Fruit fly (Drosophila melanogaster): ENCODE data around the gene JMJD7.

The JMJD7 gene

DNA sequence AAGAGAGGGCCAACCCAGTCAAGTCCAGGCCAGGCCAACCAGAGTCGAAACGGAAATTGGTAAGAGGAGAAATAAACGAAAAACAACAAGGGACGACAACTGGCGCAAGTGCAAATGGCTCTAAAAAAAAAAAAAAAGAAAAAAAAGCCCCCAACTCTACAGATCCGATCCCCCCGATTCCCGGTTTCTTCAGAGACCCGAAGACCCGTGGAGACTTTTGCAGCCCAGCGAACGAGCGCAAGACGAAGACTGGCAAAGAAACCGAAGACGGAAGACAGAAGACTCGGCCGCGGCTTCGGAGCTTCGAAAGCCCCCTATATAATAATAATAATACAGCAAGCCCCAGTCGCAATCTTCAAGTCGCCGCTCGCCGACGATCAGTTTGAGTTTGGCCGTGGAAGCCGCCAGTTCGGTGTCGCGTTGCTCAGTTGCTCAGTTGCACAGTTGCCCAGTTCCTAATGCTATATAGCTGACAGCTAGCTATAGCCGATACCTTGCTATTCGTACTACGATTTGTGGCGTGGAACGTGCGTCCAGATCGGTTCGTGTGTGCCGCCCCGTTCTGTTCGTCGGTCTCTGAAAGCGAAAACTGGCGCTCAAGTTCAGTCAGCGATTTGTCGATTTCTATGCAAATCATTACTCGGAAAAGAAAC, 44.4 kb upstream of the JMJD7 start (continued):
- no peak for TF ChIP-seq CG8359 (GFP tag; optimal IDR thresholded peaks at IDR 0.05; ENCODE audit: borderline replicate concordance)
- TF ChIP-seq CG5245 (GFP tag; optimal IDR thresholded peaks at IDR 0.05), result no peak
- TF ChIP-seq Drgx (GFP tag; IDR thresholded peaks at IDR 0.05), result peak; percentile 5; the same call in 1 of the 2 replicates
- no peak for TF ChIP-seq maf-S (GFP tag; optimal IDR thresholded peaks at IDR 0.05)
- no peak for TF ChIP-seq Vsx1 (GFP tag; optimal IDR thresholded peaks at IDR 0.05)
- TF ChIP-seq CG8089 (GFP tag; optimal IDR thresholded peaks at IDR 0.05), result no peak
- no peak for TF ChIP-seq Taf1 (GFP tag; IDR thresholded peaks at IDR 0.05)
- no peak for TF ChIP-seq Doc2 (GFP tag; IDR thresholded peaks at IDR 0.05)
- no peak for TF ChIP-seq CG16813 (GFP tag; IDR thresholded peaks at IDR 0.05; ENCODE audit: partially characterized antibody)
- TF ChIP-seq CG2875 (GFP tag; optimal IDR thresholded peaks at IDR 0.05), result no peak
- no peak for TF ChIP-seq gt (GFP tag; IDR thresholded peaks at IDR 0.05)
- no peak for TF ChIP-seq CG18262 (tag; optimal IDR thresholded peaks at IDR 0.05)
- TF ChIP-seq br (optimal IDR thresholded peaks at IDR 0.05), result no peak
- peak; percentile 28 for TF ChIP-seq oc (tag; optimal IDR thresholded peaks at IDR 0.05)
- TF ChIP-seq ci (GFP tag; IDR thresholded peaks at IDR 0.05), result peak; percentile 45; the same call in 2 of the 3 replicates
- TF ChIP-seq CG1603 (tag; optimal IDR thresholded peaks at IDR 0.05), result peak; percentile 4
- no peak for TF ChIP-seq sc (optimal IDR thresholded peaks at IDR 0.05)
- TF ChIP-seq sc (GFP tag; optimal IDR thresholded peaks at IDR 0.05), result no peak
- no peak for TF ChIP-seq Dad (GFP tag; optimal IDR thresholded peaks at IDR 0.05)
- no peak for TF ChIP-seq Dp (GFP tag; optimal IDR thresholded peaks at IDR 0.05)
- no peak for TF ChIP-seq fu2 (GFP tag; optimal IDR thresholded peaks at IDR 0.05)
- peak; percentile 39; the same call in 1 of the 2 replicates for TF ChIP-seq Bgb (GFP tag; IDR thresholded peaks at IDR 0.05; ENCODE audit: partially characterized antibody)
- TF ChIP-seq CG6175 (GFP tag; IDR thresholded peaks at IDR 0.05), result peak; percentile 94
- TF ChIP-seq Rx (GFP tag; IDR thresholded peaks at IDR 0.05), result no peak
- TF ChIP-seq CG7745 (tag; optimal IDR thresholded peaks at IDR 0.05), result no peak
- TF ChIP-seq BtbVII (GFP tag; optimal IDR thresholded peaks at IDR 0.05), result peak; percentile 21
- peak; percentile 80 for TF ChIP-seq CG13894 (tag; optimal IDR thresholded peaks at IDR 0.05)
- TF ChIP-seq danr (GFP tag; IDR thresholded peaks at IDR 0.05), result no peak
- TF ChIP-seq Ets65A (GFP tag), result no peak
- TF ChIP-seq nom (GFP tag; optimal IDR thresholded peaks at IDR 0.05), result peak; percentile 93
- TF ChIP-seq ase (GFP tag; IDR thresholded peaks at IDR 0.05), result no peak
- no peak for TF ChIP-seq Dip2 (GFP tag; IDR thresholded peaks at IDR 0.05)
- no peak for TF ChIP-seq CG10366 (GFP tag; IDR thresholded peaks at IDR 0.05)
- no peak for TF ChIP-seq CG8944 (GFP tag; optimal IDR thresholded peaks at IDR 0.05)
- TF ChIP-seq CG30403 (GFP tag; optimal IDR thresholded peaks at IDR 0.05), result no peak
- TF ChIP-seq CG43689 (GFP tag; IDR thresholded peaks at IDR 0.05), result no peak
- TF ChIP-seq CG2712 (tag; optimal IDR thresholded peaks at IDR 0.05), result no peak
- no peak for TF ChIP-seq p53 (GFP tag; optimal IDR thresholded peaks at IDR 0.05)
- no peak for TF ChIP-seq CG8924 (tag; optimal IDR thresholded peaks at IDR 0.05)
- TF ChIP-seq dysf (GFP tag; IDR thresholded peaks at IDR 0.05), result 0 out of 3 replicates have a peak, but pooled peaks have one; percentile 20
- TF ChIP-seq CG7987 (GFP tag; optimal IDR thresholded peaks at IDR 0.05), result no peak
- TF ChIP-seq gce (GFP tag; IDR thresholded peaks at IDR 0.05), result no peak
- TF ChIP-seq CG1233 (GFP tag; optimal IDR thresholded peaks at IDR 0.05), result no peak
- TF ChIP-seq Jarid2 (GFP tag; optimal IDR thresholded peaks at IDR 0.05), result peak; percentile 77
- TF ChIP-seq Sry-δ (GFP tag; optimal IDR thresholded peaks at IDR 0.05), result no peak
- no peak for TF ChIP-seq YL-1 (GFP tag; optimal IDR thresholded peaks at IDR 0.05)
- no peak for TF ChIP-seq gsb-n (tag; optimal IDR thresholded peaks at IDR 0.05)
- peak; percentile 17 for TF ChIP-seq sug (tag; optimal IDR thresholded peaks at IDR 0.05)
- no peak for TF ChIP-seq seq (GFP tag; IDR thresholded peaks at IDR 0.05)
- TF ChIP-seq CG10267 (tag; optimal IDR thresholded peaks at IDR 0.05), result no peak
- TF ChIP-seq CG4730 (GFP tag; IDR thresholded peaks at IDR 0.05), result no peak
- TF ChIP-seq Spps (tag; optimal IDR thresholded peaks at IDR 0.05), result no peak

Data from whole organism, embryonic.